Fruit fly (Drosophila melanogaster): Measurements from ENCODE around the gene Nrg.

The Nrg gene

DNA sequence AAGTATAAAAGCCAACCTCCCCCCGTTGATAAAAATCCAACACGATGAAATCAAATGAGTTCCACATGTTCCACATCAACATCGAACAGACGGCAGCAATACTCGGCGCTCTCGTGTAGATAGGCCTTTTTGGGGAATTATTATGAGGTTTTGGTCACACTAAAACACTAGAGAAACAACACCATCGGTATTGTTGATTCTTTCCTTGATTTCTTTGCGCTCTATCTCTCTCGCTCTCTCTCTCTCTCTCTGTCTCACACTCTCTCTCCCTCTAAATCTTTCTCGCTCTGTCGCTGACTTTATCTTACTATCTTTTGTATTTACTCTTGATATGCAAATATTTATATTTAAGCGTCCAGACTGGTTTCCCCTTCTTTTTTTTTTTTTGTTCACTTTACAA lies 6.4 kb upstream of the Nrg start (continued):
- no peak for TF ChIP-seq Dref (GFP tag; IDR thresholded peaks at IDR 0.05)
- no peak for TF ChIP-seq jigr1 (GFP tag; IDR thresholded peaks at IDR 0.05)
- TF ChIP-seq CG6791 (GFP tag; IDR thresholded peaks at IDR 0.05; ENCODE audit: partially characterized antibody), result 0 out of 3 replicates have a peak, but pooled peaks have one; percentile 40
- TF ChIP-seq tin (GFP tag; optimal IDR thresholded peaks at IDR 0.05), result no peak
- TF ChIP-seq gem (tag; optimal IDR thresholded peaks at IDR 0.05), result no peak
- TF ChIP-seq unpg (GFP tag; optimal IDR thresholded peaks at IDR 0.05), result no peak
- no peak for TF ChIP-seq ftz-f1 (GFP tag; optimal IDR thresholded peaks at IDR 0.05)
- TF ChIP-seq br (optimal IDR thresholded peaks at IDR 0.05), result no peak
- TF ChIP-seq CG8944 (GFP tag; optimal IDR thresholded peaks at IDR 0.05), result no peak
- TF ChIP-seq row (GFP tag; IDR thresholded peaks at IDR 0.05), result peak; percentile 20; the same call in 1 of the 3 replicates
- TF ChIP-seq sens (GFP tag), result peak; percentile 73
- no peak for TF ChIP-seq org-1 (GFP tag; optimal IDR thresholded peaks at IDR 0.05)
- TF ChIP-seq da (GFP tag; optimal IDR thresholded peaks at IDR 0.05), result no peak
- no peak for TF ChIP-seq CG31224 (GFP tag; IDR thresholded peaks at IDR 0.05)
- no peak for TF ChIP-seq tx (GFP tag; optimal IDR thresholded peaks at IDR 0.05)
- no peak for TF ChIP-seq CG12219 (GFP tag; optimal IDR thresholded peaks at IDR 0.05)
- no peak for TF ChIP-seq chinmo (GFP tag; IDR thresholded peaks at IDR 0.05; ENCODE audit: partially characterized antibody)
- no peak for TF ChIP-seq CG12155 (GFP tag; optimal IDR thresholded peaks at IDR 0.05)
- TF ChIP-seq Eip74EF (GFP tag; optimal IDR thresholded peaks at IDR 0.05), result no peak
- TF ChIP-seq HLH3B (GFP tag; IDR thresholded peaks at IDR 0.05), result no peak
- TF ChIP-seq sna (GFP tag; IDR thresholded peaks at IDR 0.05; ENCODE audit: partially characterized antibody), result no peak
- TF ChIP-seq pnt (GFP tag; optimal IDR thresholded peaks at IDR 0.05), result no peak
- TF ChIP-seq cwo (GFP tag; optimal IDR thresholded peaks at IDR 0.05), result no peak
- no peak for TF ChIP-seq sqz (GFP tag; optimal IDR thresholded peaks at IDR 0.05)
- TF ChIP-seq stwl (tag; optimal IDR thresholded peaks at IDR 0.05), result peak; percentile 95
- no peak for TF ChIP-seq CG17186 (GFP tag; optimal IDR thresholded peaks at IDR 0.05)
- no peak for TF ChIP-seq CG10543 (GFP tag; optimal IDR thresholded peaks at IDR 0.05)
- TF ChIP-seq disco-r (GFP tag; optimal IDR thresholded peaks at IDR 0.05), result no peak
- no peak for TF ChIP-seq Ada2b (GFP tag; IDR thresholded peaks at IDR 0.05)
- TF ChIP-seq ac (GFP tag; optimal IDR thresholded peaks at IDR 0.05), result no peak
- TF ChIP-seq CG12942 (GFP tag; optimal IDR thresholded peaks at IDR 0.05), result no peak
- peak; percentile 16 to 54 for TF ChIP-seq Trl (optimal IDR thresholded peaks at IDR 0.05)
- TF ChIP-seq Trl (GFP tag; optimal IDR thresholded peaks at IDR 0.05), result no peak
- TF ChIP-seq dpn (GFP tag; optimal IDR thresholded peaks at IDR 0.05), result no peak
- TF ChIP-seq Scr (GFP tag; IDR thresholded peaks at IDR 0.05; ENCODE audit: partially characterized antibody), result no peak
- no peak for TF ChIP-seq Asciz (GFP tag; optimal IDR thresholded peaks at IDR 0.05)
- no peak for TF ChIP-seq CG2199 (GFP tag; IDR thresholded peaks at IDR 0.05)
- no peak for TF ChIP-seq CG32767 (GFP tag; IDR thresholded peaks at IDR 0.05)
- no peak for TF ChIP-seq sr (GFP tag; IDR thresholded peaks at IDR 0.05)
- TF ChIP-seq CG4617 (GFP tag; optimal IDR thresholded peaks at IDR 0.05; ENCODE audit: borderline replicate concordance), result no peak
- peak; percentile 34 for TF ChIP-seq gfzf (GFP tag; optimal IDR thresholded peaks at IDR 0.05)

dm6 chrX:8512251-8512650 lies 4.9 kb upstream of the Nrg start:
- TF ChIP-seq Ets65A (GFP tag), result peak; percentile 51
- no peak for TF ChIP-seq tin (GFP tag; optimal IDR thresholded peaks at IDR 0.05)
- no peak for TF ChIP-seq ash1 (GFP tag; optimal IDR thresholded peaks at IDR 0.05)
- peak; percentile 7 for TF ChIP-seq Hr39 (optimal IDR thresholded peaks at IDR 0.05)
